Worm (Caenorhabditis elegans): ENCODE results near the gene ZK813.2.

The ZK813.2 gene

ce11 chrX:3439823-3440222, 3.8 kb upstream of the ZK813.2 start:
- no peak for TF ChIP-seq dao-5 (tag; optimal IDR thresholded peaks at IDR 0.05)
- TF ChIP-seq W03F9.2 (tag; optimal IDR thresholded peaks at IDR 0.05) = no peak
- no peak for TF ChIP-seq him-1 (tag; optimal IDR thresholded peaks at IDR 0.05)

- TF ChIP-seq W03F9.2 (tag; optimal IDR thresholded peaks at IDR 0.05) (no peak), him-1 (tag; optimal IDR thresholded peaks at IDR 0.05) (no peak), dao-5 (tag; optimal IDR thresholded peaks at IDR 0.05) (no peak)
These were observed 3.3 kb upstream of the ZK813.2 start for ce11 chrX:3440308-3440707.

DNA sequence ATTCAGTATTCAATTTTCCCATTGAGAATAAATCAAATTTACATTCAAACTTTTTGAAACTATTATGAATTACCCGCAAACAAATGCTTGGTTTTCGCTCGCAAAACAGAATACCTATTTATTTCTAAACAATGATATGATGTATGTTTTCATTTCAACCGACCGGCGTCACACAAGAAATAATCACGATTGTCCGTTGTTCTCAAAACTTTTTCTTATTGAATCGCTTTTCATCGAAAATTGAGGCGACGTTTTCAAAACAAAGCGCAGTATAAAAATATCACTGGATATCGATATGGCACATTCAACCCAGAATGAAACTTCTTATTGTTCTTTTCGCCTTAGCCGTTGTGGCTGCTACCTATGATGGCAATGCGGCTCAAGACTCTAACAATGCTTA, 2.1 kb upstream of the ZK813.2 start, which contains the start of gene ZK813.3:
TSS of gene ZK813.3 (plus strand) at position 301 of the 400 bp plus-strand sequence.
- TF ChIP-seq him-1 (tag; optimal IDR thresholded peaks at IDR 0.05) (no peak), W03F9.2 (tag; optimal IDR thresholded peaks at IDR 0.05) (no peak), dao-5 (tag; optimal IDR thresholded peaks at IDR 0.05) (no peak)

DNA sequence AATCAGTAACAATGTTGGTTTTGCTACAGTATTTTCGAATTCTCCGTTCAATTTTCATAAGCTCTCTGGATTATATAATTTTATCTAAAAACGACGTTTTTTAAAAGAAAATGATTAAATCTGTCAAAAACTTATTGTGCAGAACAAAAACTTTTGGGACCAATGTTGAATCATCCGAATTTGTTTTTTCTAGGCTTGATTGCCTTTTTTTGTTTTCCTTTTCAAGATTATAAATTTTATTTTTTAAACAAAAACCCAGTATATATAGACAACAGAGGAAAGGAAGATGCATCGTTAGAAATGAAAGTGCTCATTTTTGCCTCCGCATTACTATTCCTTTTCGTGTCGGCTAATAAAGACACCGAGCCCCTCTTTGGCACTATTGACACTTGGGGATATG, 888 bp downstream of the ZK813.2 start, which contains the start of gene ZK813.7:
TSS of gene ZK813.7 (plus strand) at position 301 of the 400 bp plus-strand sequence.
- no peak for TF ChIP-seq W03F9.2 (tag; optimal IDR thresholded peaks at IDR 0.05)
- TF ChIP-seq him-1 (tag; optimal IDR thresholded peaks at IDR 0.05) = no peak
- TF ChIP-seq dao-5 (tag; optimal IDR thresholded peaks at IDR 0.05) = no peak

ce11 chrX:3446011-3446410, 2.4 kb downstream of the ZK813.2 start, which contains the start of gene ZK813.1:
Gene ZK813.1, plus strand, starts transcription at chrX:3446311.
- TF ChIP-seq dao-5 (tag; optimal IDR thresholded peaks at IDR 0.05) = no peak
- TF ChIP-seq him-1 (tag; optimal IDR thresholded peaks at IDR 0.05) = no peak
- TF ChIP-seq W03F9.2 (tag; optimal IDR thresholded peaks at IDR 0.05) = no peak

- TF ChIP-seq W03F9.2 (tag; optimal IDR thresholded peaks at IDR 0.05) (no peak), dao-5 (tag; optimal IDR thresholded peaks at IDR 0.05) (no peak), him-1 (tag; optimal IDR thresholded peaks at IDR 0.05) (no peak)
These were observed 7.5 kb downstream of the ZK813.2 start, which contains the start of gene ZK813.5 for ce11 chrX:3451122-3451521. Gene ZK813.5, minus strand, starts transcription at chrX:3451222.

DNA sequence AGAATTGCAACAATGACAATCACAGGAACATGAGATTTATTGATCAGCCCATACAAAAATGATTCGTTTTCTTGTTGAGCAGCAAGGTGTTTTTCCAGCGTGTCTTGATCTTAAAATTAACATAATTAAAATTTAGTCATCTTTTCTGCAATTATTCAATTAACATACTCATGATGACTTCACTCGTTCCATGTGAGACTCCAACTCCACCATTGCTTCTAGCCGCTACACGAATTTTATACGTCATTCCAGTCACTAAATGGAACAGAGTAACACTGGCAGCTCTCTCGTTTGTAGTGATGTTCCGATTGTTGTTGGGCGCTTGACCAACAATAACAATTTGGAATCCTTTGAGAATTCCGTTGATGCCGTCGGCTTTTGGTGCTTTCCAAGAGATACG, 10.2 kb downstream of the ZK813.2 start:
- TF ChIP-seq W03F9.2 (tag; optimal IDR thresholded peaks at IDR 0.05) (no peak), him-1 (tag; optimal IDR thresholded peaks at IDR 0.05) (no peak), dao-5 (tag; optimal IDR thresholded peaks at IDR 0.05) (no peak)

- TF ChIP-seq W03F9.2 (tag; optimal IDR thresholded peaks at IDR 0.05) = no peak
- TF ChIP-seq him-1 (tag; optimal IDR thresholded peaks at IDR 0.05) = no peak
- no peak for TF ChIP-seq dao-5 (tag; optimal IDR thresholded peaks at IDR 0.05)
These were observed 11.9 kb downstream of the ZK813.2 start for ce11 chrX:3455561-3455960.

DNA sequence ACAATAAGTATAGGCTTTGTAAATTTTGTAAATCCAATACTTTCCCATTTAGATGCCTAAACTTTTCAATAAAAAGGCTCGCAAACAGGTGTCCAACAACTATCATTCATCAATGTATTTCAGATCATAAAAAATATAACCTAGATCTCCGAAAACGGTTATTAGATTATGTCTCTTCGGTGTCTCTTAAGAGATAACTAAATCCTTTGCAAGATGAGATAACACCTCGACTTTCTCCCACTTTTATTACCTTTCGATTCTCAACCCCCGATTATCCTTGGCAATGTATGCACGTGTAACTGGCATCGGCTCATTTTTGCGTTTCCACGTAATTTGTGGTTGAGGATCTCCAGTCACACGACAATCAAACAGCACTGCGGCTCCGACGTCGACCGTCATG, 18.5 kb downstream of the ZK813.2 start:
- TF ChIP-seq him-1 (tag; optimal IDR thresholded peaks at IDR 0.05) (no peak), W03F9.2 (tag; optimal IDR thresholded peaks at IDR 0.05) (no peak), dao-5 (tag; optimal IDR thresholded peaks at IDR 0.05) (no peak)

ce11 chrX:3463875-3464274, 20.2 kb downstream of the ZK813.2 start:
- TF ChIP-seq dao-5 (tag; optimal IDR thresholded peaks at IDR 0.05) (no peak), him-1 (tag; optimal IDR thresholded peaks at IDR 0.05) (no peak), W03F9.2 (tag; optimal IDR thresholded peaks at IDR 0.05) (no peak)

DNA sequence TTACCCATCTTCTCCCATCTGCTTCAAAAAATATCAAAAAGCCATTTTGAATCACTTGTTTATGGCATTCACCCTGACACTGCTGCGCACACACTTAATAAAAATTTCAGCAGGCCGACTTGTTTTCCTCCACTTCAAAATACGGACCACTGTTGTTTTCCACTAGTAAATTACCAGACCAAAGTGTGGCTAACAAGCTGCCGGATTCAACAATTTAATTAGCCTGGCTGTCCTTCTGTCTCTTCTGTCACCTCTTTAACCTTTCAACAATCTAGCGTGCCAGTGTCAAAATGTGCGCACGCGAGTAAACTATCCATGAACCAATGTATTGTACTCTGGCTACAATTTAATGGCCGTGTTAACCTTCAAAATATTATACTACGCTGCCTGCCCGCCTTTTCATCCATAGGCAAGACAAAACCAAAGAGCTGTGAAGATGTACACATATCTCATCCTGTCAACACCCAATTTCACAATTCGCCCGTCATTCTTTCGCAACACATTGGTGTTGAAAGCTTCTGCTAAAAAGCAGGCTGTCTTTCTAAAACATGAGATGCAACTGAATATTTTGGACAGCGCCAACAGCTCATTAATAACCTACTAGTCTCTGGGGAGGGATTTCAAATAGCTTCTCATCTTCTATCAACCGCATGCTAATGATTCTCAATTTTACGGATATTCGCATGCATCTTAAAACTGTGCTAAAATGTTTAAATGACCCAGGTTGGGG, 20.8 kb downstream of the ZK813.2 start:
- TF ChIP-seq dao-5 (tag; optimal IDR thresholded peaks at IDR 0.05) (no peak), him-1 (tag; optimal IDR thresholded peaks at IDR 0.05) (no peak), W03F9.2 (tag; optimal IDR thresholded peaks at IDR 0.05) (no peak)

DNA sequence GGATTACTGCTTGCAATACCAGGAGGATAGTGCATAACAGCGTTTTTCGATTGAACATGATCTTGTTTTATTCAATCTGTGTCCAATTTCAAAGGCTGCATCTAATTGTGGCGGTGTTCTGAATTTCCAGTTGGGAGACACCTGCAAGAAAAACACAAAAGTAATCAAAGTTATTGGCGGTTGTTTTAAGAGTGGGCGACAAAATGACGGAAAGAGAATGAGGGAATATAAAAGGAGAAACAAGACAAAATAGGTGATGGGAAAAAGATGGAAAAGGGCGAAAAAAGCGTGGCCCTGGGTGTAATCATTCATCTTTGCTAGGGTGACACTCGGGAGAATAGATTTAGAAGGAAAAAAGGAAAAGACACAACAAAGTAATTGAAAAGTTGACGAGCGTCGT, 22.2 kb downstream of the ZK813.2 start, which contains the start of the genes ZK377.15 and sax-3:
TSS of gene ZK377.15 (minus strand) at position 101 of the 400 bp plus-strand sequence.
TSS of gene sax-3 (minus strand) at position 143 of the 400 bp plus-strand sequence.
- no peak for TF ChIP-seq W03F9.2 (tag; optimal IDR thresholded peaks at IDR 0.05)
- TF ChIP-seq dao-5 (tag; optimal IDR thresholded peaks at IDR 0.05) = no peak
- no peak for TF ChIP-seq him-1 (tag; optimal IDR thresholded peaks at IDR 0.05)

ce11 chrX:3467004-3467761, 23.6 kb downstream of the ZK813.2 start:
- TF ChIP-seq dao-5 (tag; optimal IDR thresholded peaks at IDR 0.05) (no peak), him-1 (tag; optimal IDR thresholded peaks at IDR 0.05) (no peak), W03F9.2 (tag; optimal IDR thresholded peaks at IDR 0.05) (no peak)

DNA sequence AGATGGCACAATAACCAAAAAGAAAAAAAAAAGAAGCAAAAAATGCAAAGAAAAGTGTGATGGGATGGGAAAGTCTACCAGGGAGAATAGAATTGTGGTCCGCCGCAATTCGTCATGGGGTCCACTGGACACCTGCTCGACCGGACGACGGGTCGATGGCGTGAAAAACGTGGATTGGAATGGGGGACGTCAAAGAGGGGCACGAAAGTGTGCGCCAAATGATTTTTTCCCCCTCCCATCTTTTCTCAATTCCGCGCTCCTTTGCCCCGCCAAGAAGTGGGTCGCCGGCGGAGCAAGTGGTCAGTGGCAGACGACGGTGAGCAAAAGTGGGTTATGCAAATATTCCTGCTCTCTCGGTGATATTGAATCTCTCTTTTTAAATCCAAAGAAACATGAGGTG, 24.3 kb downstream of the ZK813.2 start:
- TF ChIP-seq dao-5 (tag; optimal IDR thresholded peaks at IDR 0.05) (no peak), him-1 (tag; optimal IDR thresholded peaks at IDR 0.05) (no peak), W03F9.2 (tag; optimal IDR thresholded peaks at IDR 0.05) (no peak)
